Worm (Caenorhabditis elegans): ENCODE measurements around the gene sams-3.

- TF ChIP-seq sma-3 (GFP tag; optimal IDR thresholded peaks at IDR 0.05) (no peak), alr-1 (tag; optimal IDR thresholded peaks at IDR 0.05) (no peak)
Observed at ce11 chrIV:5846269-5846668, 2.2 kb upstream of the sams-3 start, which contains the start of gene sams-4.
